Fruit fly (Drosophila melanogaster): ENCODE data around the gene Prat2.

Prat2 gene

DNA sequence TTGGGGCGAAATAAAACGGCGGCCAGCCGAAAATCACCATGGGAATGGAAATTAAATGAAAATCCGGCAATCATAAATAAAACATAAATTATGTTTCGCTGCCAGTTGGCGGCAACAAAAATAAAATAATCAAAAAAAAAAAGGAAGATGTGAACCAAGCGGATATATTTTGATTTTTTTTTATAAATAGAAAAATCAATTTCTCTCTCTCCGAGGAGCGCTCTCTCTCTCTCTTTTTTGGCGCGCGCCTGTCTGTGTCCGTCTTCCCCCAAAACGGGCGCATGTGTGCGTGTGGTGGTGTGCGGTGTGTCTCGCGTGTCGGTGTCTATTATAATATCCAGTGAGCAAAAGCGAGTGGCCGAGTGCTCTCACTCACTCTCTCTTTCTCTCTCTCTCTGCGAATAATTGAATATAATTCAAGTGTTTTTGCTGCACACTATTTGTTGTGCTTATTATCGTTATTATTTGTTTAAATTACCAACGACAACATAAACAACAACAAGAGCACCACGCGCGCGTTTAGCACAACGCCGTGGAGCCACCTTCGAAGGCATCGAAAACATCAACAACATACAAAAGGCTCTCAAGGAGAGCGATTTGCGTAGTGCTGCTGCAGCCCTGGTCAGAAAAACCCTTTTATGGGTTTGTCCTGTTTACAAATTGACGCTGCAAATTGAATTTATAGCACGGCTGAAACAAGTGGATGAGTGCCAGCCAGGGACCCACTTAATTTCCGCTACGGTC, 28.7 kb upstream of the Prat2 start:
- TF ChIP-seq CG11294 (GFP tag; IDR thresholded peaks at IDR 0.05) (no peak), fd59A (GFP tag; optimal IDR thresholded peaks at IDR 0.05) (no peak), salr (GFP tag; optimal IDR thresholded peaks at IDR 0.05) (peak in 1 of 2 experiments; percentile 11), CG4318 (GFP tag; optimal IDR thresholded peaks at IDR 0.05) (no peak), Gug (GFP tag; IDR thresholded peaks at IDR 0.05) (no peak), lz (GFP tag; optimal IDR thresholded peaks at IDR 0.05) (no peak), CG31627 (GFP tag; optimal IDR thresholded peaks at IDR 0.05) (no peak), CG32006 (GFP tag; optimal IDR thresholded peaks at IDR 0.05) (peak; percentile 9), Sox102F (GFP tag; optimal IDR thresholded peaks at IDR 0.05) (no peak), CG8119 (GFP tag; IDR thresholded peaks at IDR 0.05) (peak; percentile 20; the same call in 1 of the 3 replicates), eg (GFP tag; IDR thresholded peaks at IDR 0.05) (peak; percentile 35; the same call in 2 of the 3 replicates), vri (GFP tag; optimal IDR thresholded peaks at IDR 0.05) (no peak), Eip78C (GFP tag) (peak; percentile 14), CG6276 (GFP tag; optimal IDR thresholded peaks at IDR 0.05) (peak; percentile 55), OdsH (GFP tag; optimal IDR thresholded peaks at IDR 0.05) (no peak), CG6808 (GFP tag; optimal IDR thresholded peaks at IDR 0.05) (no peak), Hr38 (GFP tag; optimal IDR thresholded peaks at IDR 0.05) (no peak), CG3919 (GFP tag; optimal IDR thresholded peaks at IDR 0.05) (no peak), Smox (GFP tag; optimal IDR thresholded peaks at IDR 0.05) (no peak), CG15336 (GFP tag; IDR thresholded peaks at IDR 0.05) (peak; percentile 61), CG6854 (GFP tag; optimal IDR thresholded peaks at IDR 0.05) (no peak)

DNA sequence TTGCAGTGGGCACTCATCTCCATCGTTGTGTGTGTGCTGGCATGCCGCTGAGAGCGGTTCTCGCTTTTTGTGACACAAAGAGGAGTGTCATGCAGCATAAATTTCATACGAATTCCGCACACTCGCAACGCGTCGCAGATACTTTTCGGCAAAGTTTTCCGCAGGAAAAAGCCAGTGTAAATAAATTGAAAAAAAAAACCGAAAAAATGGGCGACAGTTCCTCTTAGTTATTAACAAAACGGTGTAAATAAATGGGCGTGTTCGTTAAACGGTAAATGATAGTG, 28.1 kb upstream of the Prat2 start, which contains the start of gene tow:
Gene tow (plus strand): TSS at position 26 of the 284 bp plus-strand sequence.
- TF ChIP-seq ss (GFP tag; optimal IDR thresholded peaks at IDR 0.05) (no peak), CG3032 (tag; optimal IDR thresholded peaks at IDR 0.05) (no peak), CG7368 (GFP tag; optimal IDR thresholded peaks at IDR 0.05) (no peak), fd59A (GFP tag; optimal IDR thresholded peaks at IDR 0.05) (no peak), OdsH (GFP tag; optimal IDR thresholded peaks at IDR 0.05) (no peak), CG11902 (GFP tag; optimal IDR thresholded peaks at IDR 0.05) (no peak), Ets96B (tag; optimal IDR thresholded peaks at IDR 0.05) (no peak), pdm3 (GFP tag; optimal IDR thresholded peaks at IDR 0.05) (no peak), spab (GFP tag; optimal IDR thresholded peaks at IDR 0.05) (no peak)

DNA sequence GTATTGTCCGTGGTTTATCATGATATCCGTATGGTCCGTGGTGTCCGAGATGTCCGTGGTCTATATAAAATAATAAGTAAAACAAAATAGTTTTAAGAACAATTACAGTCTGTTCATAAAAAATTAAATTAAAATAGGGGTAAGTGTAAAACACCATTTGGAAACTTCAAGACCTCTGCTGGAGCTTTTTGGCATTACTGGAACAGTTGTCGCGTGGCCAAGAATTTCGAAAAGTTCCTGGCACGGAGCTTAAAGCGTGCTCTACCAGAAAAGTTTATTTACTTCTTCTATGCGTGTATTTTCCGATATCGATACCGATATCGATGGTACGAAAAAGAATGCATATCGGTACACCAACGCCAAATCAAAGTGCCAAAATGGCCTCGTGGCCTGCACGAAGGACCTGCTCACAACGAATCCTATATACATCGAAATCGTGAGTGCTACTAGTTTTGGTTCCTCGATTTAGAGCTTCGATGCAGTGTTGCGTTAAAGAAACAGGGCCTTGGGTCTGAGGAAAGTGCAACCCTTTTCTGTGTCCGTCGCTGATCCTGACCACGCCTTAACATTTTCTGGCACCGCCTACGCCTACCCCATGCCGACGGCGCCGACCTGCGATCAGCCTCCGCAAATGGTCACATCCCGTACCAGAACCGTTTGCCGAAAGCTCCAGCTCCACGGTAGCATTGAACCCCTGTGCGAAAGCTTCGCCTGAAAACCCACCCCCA, 27.6 kb upstream of the Prat2 start:
- TF ChIP-seq Eip78C (GFP tag) (peak; percentile 21), ss (GFP tag; optimal IDR thresholded peaks at IDR 0.05) (no peak)

dm6 chr3L:6934799-6935318, 20.2 kb upstream of the Prat2 start:
- TF ChIP-seq dsx (GFP tag; optimal IDR thresholded peaks at IDR 0.05; ENCODE audit: poor library complexity, severe bottlenecking) (no peak), esn (GFP tag; optimal IDR thresholded peaks at IDR 0.05) (no peak), CG8119 (GFP tag; IDR thresholded peaks at IDR 0.05) (peak; percentile 63), acj6 (GFP tag; optimal IDR thresholded peaks at IDR 0.05) (no peak), Hr39 (GFP tag; optimal IDR thresholded peaks at IDR 0.05) (no peak), eg (GFP tag; IDR thresholded peaks at IDR 0.05) (peak; percentile 73), CG6854 (GFP tag; optimal IDR thresholded peaks at IDR 0.05) (no peak), CG6163 (GFP tag; IDR thresholded peaks at IDR 0.05) (peak; percentile 65; the same call in 2 of the 3 replicates), CG9139 (GFP tag; optimal IDR thresholded peaks at IDR 0.05) (no peak), Gug (GFP tag; IDR thresholded peaks at IDR 0.05) (0 out of 2 replicates have a peak, but pooled peaks have one; percentile 13), ss (GFP tag; optimal IDR thresholded peaks at IDR 0.05) (peak in 1 of 2 experiments; percentile 39), CG6808 (GFP tag; optimal IDR thresholded peaks at IDR 0.05) (peak; percentile 11)
